Worm (Caenorhabditis elegans): ENCODE measurements around the gene Y61A9LA.12.

- TF ChIP-seq hmg-4 (GFP tag; optimal IDR thresholded peaks at IDR 0.05) (no peak), tbx-37 (GFP tag; conservative IDR thresholded peaks at IDR 0.05) (no peak), pes-1 (GFP tag; IDR thresholded peaks at IDR 0.05) (no peak), F13C5.2 (tag; optimal IDR thresholded peaks at IDR 0.05) (no peak)
These were observed 46.5 kb upstream of the Y61A9LA.12 start for ce11 chrV:4507129-4507528.

Data from whole organism, early embryonic.